Fruit fly (Drosophila melanogaster) whole organism, adult: Measurements from ENCODE around the gene CG11756.

Experiments used
- CG11617 ChIP-seq: fragments of 200-800 bp; sonication (Bioruptor generic); optimal IDR thresholded peaks from 2 replicates; lab custom pipeline; 2017; ENCODE audit warnings: mild to moderate bottlenecking, missing biosample characterization, missing genetic modification reagents, missing genetic modification characterization
- CG12768 ChIP-seq: fragments of 200-800 bp; sonication (Bioruptor generic); optimal IDR thresholded peaks from 2 replicates; lab custom pipeline; 2017; ENCODE audit warnings: missing biosample characterization, missing genetic modification characterization, mild to moderate bottlenecking, moderate library complexity, missing genetic modification reagents
- CG14711 ChIP-seq: fragments of 200-800 bp; sonication (Bioruptor generic); optimal IDR thresholded peaks from 2 replicates; lab custom pipeline; 2018; ENCODE audit warnings: missing biosample characterization, mild to moderate bottlenecking, missing genetic modification characterization, moderate library complexity
- CG1620 ChIP-seq: fragments of 200-800 bp; sonication (Bioruptor generic); optimal IDR thresholded peaks from 2 replicates; lab custom pipeline; 2016; ENCODE audit warnings: missing biosample characterization, missing genetic modification characterization
- CG33017 ChIP-seq: fragments of 200-800 bp; sonication (Bioruptor generic); optimal IDR thresholded peaks from 2 replicates; lab custom pipeline; 2018; ENCODE audit warnings: missing biosample characterization, mild to moderate bottlenecking, missing genetic modification characterization, moderate library complexity
- CG5204 ChIP-seq: fragments of 200-800 bp; sonication (Bioruptor generic); optimal IDR thresholded peaks from 2 replicates; lab custom pipeline; 2016; ENCODE audit warnings: missing biosample characterization, missing genetic modification characterization
- CG7045 ChIP-seq: fragments of 200-800 bp; sonication (Bioruptor generic); optimal IDR thresholded peaks from 2 replicates; lab custom pipeline; 2017; ENCODE audit warnings: missing biosample characterization, mild to moderate bottlenecking, missing genetic modification characterization
- CG7101 ChIP-seq: fragments of 200-800 bp; sonication (Bioruptor generic); optimal IDR thresholded peaks from 2 replicates; lab custom pipeline; 2018; ENCODE audit warnings: missing biosample characterization, mild to moderate bottlenecking, missing genetic modification characterization, moderate library complexity
- Clk ChIP-seq: fragments of 200-800 bp; sonication (Bioruptor generic); optimal IDR thresholded peaks from 2 replicates; lab custom pipeline; 2017; ENCODE audit warnings: missing biosample characterization, missing genetic modification characterization
- Crg-1 ChIP-seq: fragments of 200-800 bp; sonication (Bioruptor generic); optimal IDR thresholded peaks from 2 replicates; lab custom pipeline; 2016; ENCODE audit warnings: missing biosample characterization, missing genetic modification characterization
- Hr96 ChIP-seq: fragments of 200-800 bp; sonication (Bioruptor generic); optimal IDR thresholded peaks from 2 replicates; lab custom pipeline; 2016; ENCODE audit warnings: missing biosample characterization, missing genetic modification characterization
- Mnt ChIP-seq: fragments of 200-800 bp; sonication (Bioruptor generic); optimal IDR thresholded peaks from 2 replicates; lab custom pipeline; 2016; ENCODE audit warnings: missing biosample characterization, mild to moderate bottlenecking, missing genetic modification characterization
- bab1 ChIP-seq: fragments of 200-800 bp; sonication (Bioruptor generic); optimal IDR thresholded peaks from 3 replicates; lab custom pipeline; 2019; ENCODE audit warnings: missing biosample characterization, mild to moderate bottlenecking, missing genetic modification characterization, moderate library complexity
- cic ChIP-seq: fragments of 200-800 bp; sonication (Bioruptor generic); optimal IDR thresholded peaks from 2 replicates; lab custom pipeline; 2017; ENCODE audit warnings: missing biosample characterization, mild to moderate bottlenecking, missing genetic modification characterization, moderate library complexity
- cnc ChIP-seq, 2 experiments: fragments of >200 bp; optimal IDR thresholded peaks; 2 replicates each; lab custom pipeline; 2017
- kay ChIP-seq: fragments of 200-800 bp; sonication (Bioruptor generic); peaks from one replicate; lab custom pipeline; 2016; ENCODE audit warnings: missing biosample characterization, missing genetic modification characterization, borderline replicate concordance
- ovo ChIP-seq: fragments of 200-800 bp; sonication (Bioruptor generic); optimal IDR thresholded peaks from 2 replicates; lab custom pipeline; 2016; ENCODE audit warnings: missing biosample characterization, missing genetic modification characterization
- pad ChIP-seq: fragments of 200-800 bp; sonication (Bioruptor generic); optimal IDR thresholded peaks from 3 replicates; lab custom pipeline; 2017; ENCODE audit warnings: missing biosample characterization, missing genetic modification characterization, mild to moderate bottlenecking, moderate library complexity, missing genetic modification reagents
- tj ChIP-seq: fragments of 200-800 bp; sonication (Bioruptor generic); optimal IDR thresholded peaks from 3 replicates; lab custom pipeline; 2017; ENCODE audit warnings: missing biosample characterization, mild to moderate bottlenecking, missing genetic modification characterization, moderate library complexity
- toe ChIP-seq: fragments of 200-800 bp; sonication (Bioruptor generic); optimal IDR thresholded peaks from 2 replicates; lab custom pipeline; 2016; ENCODE audit warnings: missing biosample characterization, missing genetic modification characterization

Gene CG11756

DNA sequence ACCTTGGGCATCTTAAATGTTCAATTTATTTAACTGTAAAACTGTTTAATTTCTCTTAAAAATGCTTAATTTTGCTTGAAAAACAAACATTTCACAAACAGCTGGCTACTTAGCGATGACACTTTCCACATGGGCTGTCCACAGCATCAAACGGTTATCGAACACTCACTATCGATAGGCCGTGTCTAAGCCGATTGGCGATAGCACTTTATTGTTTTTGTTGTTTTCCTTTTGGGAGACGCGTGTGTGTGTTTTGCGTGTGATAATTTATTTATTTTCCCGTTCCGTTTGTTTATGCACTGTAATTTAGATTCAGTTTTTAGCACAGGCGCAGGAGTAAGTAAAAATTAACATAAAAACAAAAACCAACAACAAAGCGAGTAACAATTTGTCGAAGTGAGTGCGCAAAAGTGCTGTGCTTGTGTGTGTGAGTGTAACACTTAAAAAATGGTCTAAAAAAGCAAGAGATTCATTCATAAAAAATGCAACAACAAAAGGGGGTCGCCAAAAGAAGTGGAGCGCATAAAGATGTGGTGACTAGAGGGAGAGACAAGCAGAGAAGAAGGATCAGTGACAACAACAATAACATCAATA is 22.6 kb upstream of the CG11756 start, which contains the start of gene Gapvd1:
Gene Gapvd1 (plus strand): TSS at position 211 of the 594 bp plus-strand sequence.
- no peak for TF ChIP-seq ovo (GFP tag; lab: Kevin White, UChicago)
- peak; percentile 21 for TF ChIP-seq CG14711 (tag; lab: Kevin White, UChicago)
- no peak for TF ChIP-seq CG12768 (GFP tag; lab: Kevin White, UChicago)
- no peak for TF ChIP-seq kay (GFP tag; lab: Kevin White, UChicago)
- no peak for TF ChIP-seq tj (GFP tag; lab: Kevin White, UChicago)
- peak; percentile 78 for TF ChIP-seq Mnt (GFP tag; lab: Kevin White, UChicago)
- TF ChIP-seq bab1, result peak; percentile 59
- no peak for TF ChIP-seq Hr96
- TF ChIP-seq Crg-1 (GFP tag; lab: Kevin White, UChicago), result no peak
- no peak for TF ChIP-seq pad (GFP tag; lab: Kevin White, UChicago)
- peak; percentile 12 for TF ChIP-seq CG11617 (GFP tag; lab: Kevin White, UChicago)
- peak; percentile 14 for TF ChIP-seq CG7101 (tag; lab: Kevin White, UChicago)
- peak; percentile 20 for TF ChIP-seq CG1620 (GFP tag; lab: Kevin White, UChicago)
- TF ChIP-seq CG33017 (tag; lab: Kevin White, UChicago), result no peak
- TF ChIP-seq toe, result no peak
- no peak for TF ChIP-seq cnc (optimal IDR thresholded peaks at IDR 0.05; lab: Kevin White, UChicago)

- peak; percentile 65 for TF ChIP-seq pad (GFP tag; lab: Kevin White, UChicago)
- TF ChIP-seq CG5204 (GFP tag; lab: Kevin White, UChicago), result no peak
- peak; percentile 77 for TF ChIP-seq bab1
- peak; percentile 83 for TF ChIP-seq CG11617 (GFP tag; lab: Kevin White, UChicago)
- TF ChIP-seq Hr96, result no peak
- TF ChIP-seq Clk (GFP tag; lab: Kevin White, UChicago), result peak; percentile 28
- TF ChIP-seq Mnt (GFP tag; lab: Kevin White, UChicago), result peak; percentile 66
- TF ChIP-seq CG7045 (GFP tag; lab: Kevin White, UChicago), result peak; percentile 73
- TF ChIP-seq cnc (optimal IDR thresholded peaks at IDR 0.05; lab: Kevin White, UChicago), result no peak
- peak; percentile 59 for TF ChIP-seq tj (GFP tag; lab: Kevin White, UChicago)
- TF ChIP-seq CG33017 (tag; lab: Kevin White, UChicago), result peak; percentile 81
- TF ChIP-seq CG14711 (tag; lab: Kevin White, UChicago), result peak; percentile 72
- peak; percentile 59 for TF ChIP-seq CG1620 (GFP tag; lab: Kevin White, UChicago)
- TF ChIP-seq ovo (GFP tag; lab: Kevin White, UChicago), result peak; percentile 91
- TF ChIP-seq Crg-1 (GFP tag; lab: Kevin White, UChicago), result peak; percentile 72
- TF ChIP-seq cic, result peak; percentile 49
- TF ChIP-seq CG12768 (GFP tag; lab: Kevin White, UChicago), result peak; percentile 78
- peak; percentile 84 for TF ChIP-seq CG7101 (tag; lab: Kevin White, UChicago)
- peak; percentile 96 for TF ChIP-seq kay (GFP tag; lab: Kevin White, UChicago)
- TF ChIP-seq toe, result no peak
Observed at dm6 chrX:11326213-11326731, 21.6 kb upstream of the CG11756 start.

DNA sequence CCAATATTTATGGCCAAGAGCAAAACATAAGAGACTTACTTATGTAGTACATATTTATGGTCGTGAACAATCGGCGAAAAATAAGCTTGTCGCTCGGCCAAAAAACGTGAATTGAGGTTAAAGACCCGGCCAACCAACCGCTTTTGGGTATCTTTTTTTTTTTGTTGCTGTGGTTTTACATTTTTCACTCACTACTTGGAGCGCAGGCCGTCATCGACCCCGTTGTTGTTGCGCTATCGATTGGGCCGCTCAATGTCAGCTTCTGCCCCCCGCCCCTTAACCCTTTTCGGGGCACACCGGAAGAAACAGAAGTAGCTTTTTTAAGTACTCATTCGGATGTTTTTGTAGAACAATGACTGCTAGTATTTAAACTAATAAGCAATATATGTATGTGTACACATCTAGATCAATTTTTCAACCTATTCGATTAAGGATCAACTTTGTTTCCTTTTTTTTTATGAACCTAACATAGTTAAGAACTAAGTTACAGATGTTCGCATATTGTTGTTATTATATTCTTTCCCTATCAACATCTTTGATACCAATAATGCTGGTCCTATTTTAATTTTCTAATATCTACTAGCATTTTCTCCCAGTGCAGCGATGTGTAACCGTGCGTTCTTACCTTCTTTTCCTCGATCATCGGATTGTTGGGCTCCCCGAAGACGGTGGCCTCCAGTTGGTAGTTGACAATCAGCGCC is 9.7 kb upstream of the CG11756 start:
- TF ChIP-seq Mnt (GFP tag; lab: Kevin White, UChicago) (no peak), tj (GFP tag; lab: Kevin White, UChicago) (peak; percentile 4), CG14711 (tag; lab: Kevin White, UChicago) (peak; percentile 2), kay (GFP tag; lab: Kevin White, UChicago) (no peak), bab1 (peak; percentile 22), CG7045 (GFP tag; lab: Kevin White, UChicago) (peak; percentile 20), CG11617 (GFP tag; lab: Kevin White, UChicago) (peak; percentile 13), pad (GFP tag; lab: Kevin White, UChicago) (no peak), CG12768 (GFP tag; lab: Kevin White, UChicago) (no peak), Clk (GFP tag; lab: Kevin White, UChicago) (no peak)

- no peak for TF ChIP-seq Clk (GFP tag; lab: Kevin White, UChicago)
- TF ChIP-seq Crg-1 (GFP tag; lab: Kevin White, UChicago), result peak; percentile 55
- TF ChIP-seq pad (GFP tag; lab: Kevin White, UChicago), result peak; percentile 23
- TF ChIP-seq CG5204 (GFP tag; lab: Kevin White, UChicago), result no peak
- peak; percentile 90 for TF ChIP-seq CG1620 (GFP tag; lab: Kevin White, UChicago)
- TF ChIP-seq cic, result no peak
- peak; percentile 31 for TF ChIP-seq CG14711 (tag; lab: Kevin White, UChicago)
- TF ChIP-seq CG33017 (tag; lab: Kevin White, UChicago), result no peak
- TF ChIP-seq toe, result peak; percentile 72
- TF ChIP-seq CG7045 (GFP tag; lab: Kevin White, UChicago), result no peak
- TF ChIP-seq CG7101 (tag; lab: Kevin White, UChicago), result peak; percentile 69
- no peak for TF ChIP-seq kay (GFP tag; lab: Kevin White, UChicago)
- TF ChIP-seq CG11617 (GFP tag; lab: Kevin White, UChicago), result peak; percentile 41
- TF ChIP-seq Hr96, result no peak
- peak; percentile 54 for TF ChIP-seq bab1
- peak; percentile 53 for TF ChIP-seq ovo (GFP tag; lab: Kevin White, UChicago)
- peak; percentile 75 for TF ChIP-seq Mnt (GFP tag; lab: Kevin White, UChicago)
- peak; percentile 63 for TF ChIP-seq tj (GFP tag; lab: Kevin White, UChicago)
- no peak for TF ChIP-seq cnc (optimal IDR thresholded peaks at IDR 0.05; lab: Kevin White, UChicago)
- no peak for TF ChIP-seq CG12768 (GFP tag; lab: Kevin White, UChicago)
Observed at dm6 chrX:11338973-11339867, 8.7 kb upstream of the CG11756 start.
